Worm (Caenorhabditis elegans) whole organism, dauer: Measurements from ENCODE around the gene H43I07.1.

Experiments used
- unc-62 ChIP-seq: sonication (generic microtip); optimal IDR thresholded peaks from 2 replicates; lab custom pipeline; 2017; ENCODE audit warnings: missing biosample characterization, missing genetic modification reagents, missing genetic modification characterization

H43I07.1 gene

ce11 chrV:4204421-4204820, at the start of gene H43I07.1:
H43I07.1 (plus strand) TSS chrV:4204721.
- no peak for TF ChIP-seq unc-62

DNA sequence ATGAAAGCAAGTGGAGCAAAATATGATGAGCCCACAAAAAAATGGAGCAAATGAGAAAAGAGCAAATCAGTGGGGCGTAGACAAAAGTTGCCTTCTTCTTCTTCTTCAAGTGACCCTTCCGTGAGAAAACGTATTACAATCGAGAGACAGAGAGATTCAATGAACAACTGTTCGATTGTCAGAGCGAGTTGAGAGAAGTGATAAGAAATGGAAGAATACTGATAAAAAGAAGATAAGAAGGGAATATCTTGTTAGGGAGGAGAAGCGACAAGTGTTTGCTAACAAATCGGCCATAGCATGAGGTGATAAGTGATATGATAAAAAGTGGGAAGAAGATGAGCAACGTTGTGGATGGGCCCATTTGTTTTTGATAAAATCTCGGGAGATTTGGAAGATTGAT, 47.2 kb upstream of the H43I07.1 start:
- no peak for TF ChIP-seq unc-62

DNA sequence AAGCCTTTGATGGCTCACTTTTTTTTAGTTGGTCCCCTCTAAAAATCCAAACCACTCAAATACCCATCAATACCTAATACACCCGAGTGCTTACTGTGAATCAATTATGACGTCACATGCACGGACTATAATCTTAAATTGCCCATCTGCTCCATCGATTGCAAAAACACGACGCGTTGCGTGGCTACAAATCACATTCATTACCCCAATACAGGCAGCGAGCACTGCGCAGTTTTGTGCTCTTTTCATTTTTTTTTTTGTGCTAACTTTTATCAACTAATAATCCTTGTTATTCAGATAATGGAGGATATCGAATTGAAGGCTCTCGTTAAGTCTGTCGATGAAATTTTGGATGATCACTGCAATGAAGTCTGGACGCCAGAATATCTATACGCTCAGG, 44.4 kb upstream of the H43I07.1 start, which contains the start of gene Y45G5AM.5:
Y45G5AM.5 (plus strand) TSS at position 301 of the 400 bp plus-strand sequence.
- TF ChIP-seq unc-62, result no peak

ce11 chrV:4162922-4163321, 41.6 kb upstream of the H43I07.1 start, which contains the start of gene Y45G5AM.4:
Y45G5AM.4 (plus strand) TSS chrV:4163222.
- TF ChIP-seq unc-62, result no peak

ce11 chrV:4164504-4164959, 40.0 kb upstream of the H43I07.1 start, which contains the start of gene Y45G5AM.3:
Y45G5AM.3 (plus strand) TSS chrV:4164554.
- TF ChIP-seq unc-62, result no peak

ce11 chrV:4168045-4168444, 36.5 kb upstream of the H43I07.1 start:
- no peak for TF ChIP-seq unc-62

ce11 chrV:4169658-4170057, 34.9 kb upstream of the H43I07.1 start:
- no peak for TF ChIP-seq unc-62

DNA sequence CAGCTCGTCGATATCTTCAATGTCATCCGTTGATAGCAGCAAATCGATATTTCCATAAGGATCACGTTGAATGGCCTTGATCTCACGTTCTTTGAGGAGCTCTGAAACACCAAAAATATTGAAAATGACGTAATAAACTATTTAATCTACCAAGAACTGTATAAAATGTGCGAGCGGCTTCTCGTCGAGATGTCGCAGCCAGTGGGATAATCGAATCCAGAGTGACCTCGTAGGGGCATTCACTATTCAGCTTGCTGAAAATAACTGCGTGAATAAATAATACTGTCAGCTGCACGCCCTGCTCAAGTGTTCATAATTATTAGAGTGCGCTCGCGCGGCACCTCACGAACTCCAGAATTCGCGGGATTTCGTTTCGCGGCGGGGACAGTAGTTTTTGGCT, 34.4 kb upstream of the H43I07.1 start, which contains the start of gene Y45G5AM.7:
Y45G5AM.7 (minus strand) TSS at position 101 of the 400 bp plus-strand sequence.
- TF ChIP-seq unc-62, result no peak

- no peak for TF ChIP-seq unc-62
Observed at ce11 chrV:4175624-4176023, 28.9 kb upstream of the H43I07.1 start, which contains the start of the genes coh-4 and pid-5. coh-4 (minus strand) TSS chrV:4175640. pid-5 (plus strand) TSS chrV:4175882.

ce11 chrV:4181272-4181671, 23.2 kb upstream of the H43I07.1 start:
- TF ChIP-seq unc-62, result no peak

- no peak for TF ChIP-seq unc-62
Observed at ce11 chrV:4181727-4182126, 22.8 kb upstream of the H43I07.1 start.

ce11 chrV:4182546-4182945, 22.0 kb upstream of the H43I07.1 start:
- TF ChIP-seq unc-62, result no peak

DNA sequence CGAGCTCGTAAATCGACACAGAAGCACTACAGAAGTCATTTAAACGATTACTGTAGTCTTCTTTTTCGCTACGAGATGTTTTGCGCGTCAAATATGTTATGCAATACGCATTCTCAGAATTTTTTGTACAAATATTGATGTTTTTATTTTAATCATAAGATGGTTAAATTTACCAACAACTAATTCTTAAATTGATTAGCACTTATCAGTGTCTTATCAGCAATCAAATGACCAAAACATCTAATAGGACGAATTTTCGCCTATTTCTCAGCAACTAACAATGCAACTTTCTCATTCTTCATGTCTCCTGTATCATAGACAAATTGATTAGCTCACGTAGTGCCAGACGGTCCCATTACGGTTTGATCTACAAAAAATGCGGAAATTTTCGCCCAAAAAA, 18.6 kb upstream of the H43I07.1 start:
- no peak for TF ChIP-seq unc-62

ce11 chrV:4186453-4187143, 17.9 kb upstream of the H43I07.1 start:
- TF ChIP-seq unc-62, result no peak

DNA sequence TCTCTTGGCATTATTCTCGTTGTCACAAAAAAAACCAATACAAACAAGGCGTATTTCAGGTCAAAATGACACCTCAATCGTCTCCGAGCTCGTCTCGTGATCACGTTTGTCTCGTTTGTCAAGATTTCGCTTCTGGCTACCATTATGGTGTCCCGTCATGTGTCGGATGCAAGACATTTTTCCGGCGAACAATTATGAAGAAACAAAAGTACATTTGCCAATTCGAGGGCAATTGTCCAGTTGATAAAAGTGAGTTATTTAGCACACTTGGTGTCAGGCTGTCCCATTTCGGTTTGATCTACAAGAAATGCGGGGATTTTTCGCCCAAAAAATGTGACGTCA, 17.4 kb upstream of the H43I07.1 start, which contains the start of gene nhr-114:
nhr-114 (plus strand) TSS at position 59 of the 342 bp plus-strand sequence.
- TF ChIP-seq unc-62, result no peak

DNA sequence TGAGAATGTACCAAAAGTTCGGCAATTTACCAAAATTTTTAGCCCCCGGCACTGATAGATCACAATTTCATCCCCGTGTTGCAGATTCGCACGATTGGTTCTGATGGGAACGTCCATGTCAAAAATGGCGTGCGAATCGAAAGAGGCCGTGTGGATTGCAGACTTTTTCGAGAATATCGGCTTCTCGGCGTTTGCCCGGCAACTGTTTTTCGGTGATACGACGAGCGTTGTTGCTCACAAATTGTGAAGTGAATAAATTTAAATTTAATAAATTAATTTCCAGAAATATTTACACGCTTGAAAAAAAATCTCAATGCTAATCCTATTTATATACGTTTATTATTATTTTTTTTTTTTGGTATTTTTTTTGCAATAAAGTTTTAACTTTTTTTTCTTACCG, 14.9 kb upstream of the H43I07.1 start:
- no peak for TF ChIP-seq unc-62

DNA sequence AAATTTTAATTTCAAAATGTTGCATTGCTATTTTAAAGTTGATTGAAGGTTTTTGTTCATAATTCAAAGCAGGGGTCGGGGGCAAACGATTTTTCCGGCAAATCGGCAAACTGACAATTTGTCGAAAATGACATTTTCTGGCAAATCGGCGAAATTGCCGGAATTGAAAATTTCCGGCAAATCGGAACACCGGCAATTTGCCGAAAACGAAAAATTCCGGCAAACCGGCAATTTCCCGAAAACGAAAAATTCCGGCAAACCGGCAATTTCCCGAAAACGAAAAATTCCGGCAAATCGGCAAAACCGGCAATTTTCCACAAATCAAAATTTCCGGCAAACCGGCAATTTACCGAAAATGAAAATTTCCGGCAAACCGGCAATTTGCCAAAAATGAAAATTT, 14.3 kb upstream of the H43I07.1 start:
- TF ChIP-seq unc-62, result no peak

DNA sequence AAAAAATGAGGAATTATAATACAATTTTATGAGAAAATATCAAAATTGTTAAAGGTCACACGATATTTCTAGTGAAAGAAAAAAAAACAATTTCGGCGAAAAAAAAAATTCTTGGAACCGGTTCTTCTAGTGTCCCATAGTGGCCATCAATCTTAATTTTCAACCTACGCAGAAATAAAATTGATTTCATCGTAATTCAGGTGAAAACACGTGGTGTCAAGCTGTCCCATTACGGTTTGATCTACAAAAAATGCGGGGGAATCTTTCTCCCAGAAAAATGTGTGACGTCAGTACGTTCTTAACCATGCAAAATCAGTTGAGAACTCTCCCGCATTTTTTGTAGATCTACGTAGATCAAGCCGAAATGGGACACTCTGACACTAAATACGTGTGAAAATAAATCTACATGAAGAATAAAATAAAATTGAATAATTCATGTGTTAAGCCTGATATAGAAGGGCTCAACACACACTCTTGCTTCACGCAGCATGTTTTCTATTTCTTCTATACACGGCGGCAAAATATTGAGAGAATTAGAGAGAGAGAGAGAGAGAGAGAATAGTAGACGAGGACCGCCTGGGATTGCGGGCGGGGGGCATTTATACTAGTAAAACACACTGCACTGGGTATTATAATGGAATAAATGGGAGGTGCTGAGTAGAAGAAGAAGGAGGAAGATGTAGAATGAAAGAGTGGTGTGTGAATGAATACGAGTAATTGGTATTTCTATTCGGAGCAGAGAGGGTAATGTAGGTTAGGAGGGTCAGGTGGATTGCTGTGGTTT, 11.6 kb upstream of the H43I07.1 start:
- TF ChIP-seq unc-62, result no peak
